Fruit fly (Drosophila melanogaster) whole organism, prepupa: ENCODE data around the gene MED26.

ENCODE experiments used
- Gug ChIP-seq: fragments of 200-800 bp; sonication (Bioruptor generic); IDR thresholded peaks from 2 replicates; pipeline ENCODE4 v1.3.6; 2022; ENCODE audit warnings: missing biosample characterization, missing genetic modification characterization
- Hr39 ChIP-seq: fragments of 200-800 bp; sonication (Bioruptor generic); optimal IDR thresholded peaks from 2 replicates; lab custom pipeline; 2016; ENCODE audit warnings: missing biosample characterization, missing genetic modification characterization
- Met ChIP-seq: fragments of 200-800 bp; sonication (Bioruptor generic); optimal IDR thresholded peaks from 3 replicates; lab custom pipeline; 2016; ENCODE audit warnings: missing biosample characterization, missing genetic modification characterization
- Sox102F ChIP-seq: fragments of 200-800 bp; sonication (Bioruptor generic); optimal IDR thresholded peaks from 2 replicates; lab custom pipeline; 2016; ENCODE audit warnings: missing biosample characterization, mild to moderate bottlenecking, missing genetic modification characterization
- svp ChIP-seq: fragments of 200-800 bp; sonication (Bioruptor generic); peaks from one replicate; lab custom pipeline; 2016; ENCODE audit warnings: missing biosample characterization, missing genetic modification characterization

dm6 chr4:833790-834451, 45.1 kb upstream of the MED26 start, which contains the start of gene Sox102F:
- TF ChIP-seq Hr39 (GFP tag; lab: Kevin White, UChicago), result no peak
- TF ChIP-seq Sox102F (GFP tag; lab: Kevin White, UChicago), result no peak
- TF ChIP-seq Met, result no peak
- TF ChIP-seq svp (GFP tag; lab: Kevin White, UChicago), result no peak
- TF ChIP-seq Gug (GFP tag; lab: Robert Waterston, UW), result no peak
